Worm (Caenorhabditis elegans) whole organism, young adult: Measurements from ENCODE around the gene Y38C1BA.4.
A peak's percentile ranks its signal among the peaks of the same experiment; 100 is the strongest.

Experiments used
- K11D2.4 ChIP-seq: fragments of 200-800 bp; sonication (Bioruptor generic); IDR thresholded peaks from 2 replicates; pipeline ENCODE4 v1.3.6; 2022; ENCODE audit warnings: missing genetic modification reagents, missing genetic modification characterization, missing compliant biosample characterization
- Y53G8AR.9 ChIP-seq: fragments of 200-800 bp; sonication (Bioruptor generic); conservative IDR thresholded peaks from 2 replicates; pipeline ENCODE4 v1.3.6; 2022; ENCODE audit warnings: missing genetic modification reagents, missing genetic modification characterization, missing compliant biosample characterization
- atf-7 ChIP-seq: sonication (generic microtip); optimal IDR thresholded peaks from 2 replicates; lab custom pipeline; 2017; ENCODE audit warnings: mild to moderate bottlenecking, missing genetic modification characterization, missing compliant biosample characterization
- athp-1 ChIP-seq: sonication (generic microtip); optimal IDR thresholded peaks from 2 replicates; lab custom pipeline; 2017; ENCODE audit warnings: mild to moderate bottlenecking, missing genetic modification characterization, missing compliant biosample characterization
- ceh-40 ChIP-seq: fragments of 200-800 bp; sonication (Bioruptor generic); IDR thresholded peaks from 2 replicates; pipeline ENCODE4 v1.3.6; 2022; ENCODE audit warnings: missing genetic modification characterization, missing compliant biosample characterization
- die-1 ChIP-seq: sonication (generic microtip); optimal IDR thresholded peaks from 2 replicates; lab custom pipeline; 2016; ENCODE audit warnings: missing genotype, mild to moderate bottlenecking, missing genetic modification characterization, missing compliant biosample characterization
- efl-1 ChIP-seq: fragments of 150-350 bp; optimal IDR thresholded peaks from 2 replicates; lab custom pipeline; 2014; ENCODE audit warnings: missing biosample characterization, missing genetic modification reagents, missing genetic modification characterization
- egl-18 ChIP-seq: fragments of 200-800 bp; sonication (Bioruptor generic); IDR thresholded peaks from 2 replicates; pipeline ENCODE4 v1.3.6; 2022; ENCODE audit warnings: missing genetic modification reagents, missing genetic modification characterization, missing compliant biosample characterization
- egl-44 ChIP-seq: fragments of 200-800 bp; sonication (Bioruptor generic); IDR thresholded peaks from 2 replicates; pipeline ENCODE4 v1.3.6; 2022; ENCODE audit warnings: missing genetic modification reagents, missing genetic modification characterization, missing compliant biosample characterization
- fkh-3 ChIP-seq: sonication (generic microtip); optimal IDR thresholded peaks from 2 replicates; lab custom pipeline; 2016; ENCODE audit warnings: mild to moderate bottlenecking, missing genetic modification characterization, missing compliant biosample characterization
- him-1 ChIP-seq: sonication (generic microtip); optimal IDR thresholded peaks from 2 replicates; lab custom pipeline; 2016; ENCODE audit warnings: missing genotype, missing genetic modification reagents, missing genetic modification characterization, missing compliant biosample characterization
- hlh-12 ChIP-seq: sonication (generic microtip); optimal IDR thresholded peaks from 2 replicates; lab custom pipeline; 2016; ENCODE audit warnings: missing genetic modification characterization, missing compliant biosample characterization
- let-607 ChIP-seq, 2 experiments: fragments of 200-800 bp in 1 of 2; sonication (Bioruptor generic) in 1 of 2; sonication (generic microtip) in 1 of 2; optimal IDR thresholded peaks; 2 replicates each; lab custom pipeline; 2016 to 2018; ENCODE audit warnings: mild to moderate bottlenecking in 2 of 2, missing compliant biosample characterization in 2 of 2, missing genetic modification characterization in 2 of 2, moderate library complexity in 2 of 2, missing genotype in 1 of 2
- lin-35 ChIP-seq, 3 experiments: fragments of 150-350 bp in 2 of 3; sonication (generic microtip) in 1 of 3; optimal IDR thresholded peaks; 2 replicates each; lab custom pipeline; 2014 to 2018; ENCODE audit warnings: missing biosample characterization in 3 of 3, missing genetic modification characterization in 3 of 3, missing genetic modification reagents in 3 of 3
- nhr-179 ChIP-seq: sonication (generic microtip); optimal IDR thresholded peaks from 2 replicates; lab custom pipeline; 2016; ENCODE audit warnings: mild to moderate bottlenecking, missing genetic modification characterization, missing compliant biosample characterization
- nhr-80 ChIP-seq: sonication (generic microtip); optimal IDR thresholded peaks from 2 replicates; lab custom pipeline; 2016; ENCODE audit warnings: missing genetic modification characterization, missing compliant biosample characterization
- nhr-90 ChIP-seq: sonication (generic microtip); optimal IDR thresholded peaks from 2 replicates; lab custom pipeline; 2016; ENCODE audit warnings: missing genotype, mild to moderate bottlenecking, missing genetic modification characterization, missing compliant biosample characterization
- repo-1 ChIP-seq: sonication (generic microtip); optimal IDR thresholded peaks from 2 replicates; lab custom pipeline; 2017; ENCODE audit warnings: mild to moderate bottlenecking, missing genetic modification characterization, missing compliant biosample characterization
- sdz-38 ChIP-seq: sonication (generic microtip); optimal IDR thresholded peaks from 2 replicates; lab custom pipeline; 2016; ENCODE audit warnings: missing genotype, missing genetic modification characterization, missing compliant biosample characterization
- snpc-1.1 ChIP-seq: sonication (generic microtip); optimal IDR thresholded peaks from 2 replicates; lab custom pipeline; 2017; ENCODE audit warnings: missing genetic modification characterization, mild to moderate bottlenecking, missing compliant biosample characterization, antibody characterized with exemption, moderate library complexity, missing genotype, missing genetic modification reagents; ENCODE audit not compliant: insufficient read depth
- unc-130 ChIP-seq: sonication (generic microtip); optimal IDR thresholded peaks from 2 replicates; lab custom pipeline; 2016; ENCODE audit warnings: missing genetic modification reagents, missing genetic modification characterization, missing compliant biosample characterization
- ztf-28 ChIP-seq: fragments of 200-800 bp; sonication (Bioruptor generic); IDR thresholded peaks from 2 replicates; pipeline ENCODE4 v1.3.6; 2022; ENCODE audit warnings: missing genetic modification reagents, missing genetic modification characterization, missing compliant biosample characterization
- ztf-3 ChIP-seq: fragments of 200-800 bp; sonication (Bioruptor generic); optimal IDR thresholded peaks from 2 replicates; lab custom pipeline; 2018; ENCODE audit warnings: mild to moderate bottlenecking, missing genetic modification characterization, missing compliant biosample characterization

Y38C1BA.4 gene

DNA sequence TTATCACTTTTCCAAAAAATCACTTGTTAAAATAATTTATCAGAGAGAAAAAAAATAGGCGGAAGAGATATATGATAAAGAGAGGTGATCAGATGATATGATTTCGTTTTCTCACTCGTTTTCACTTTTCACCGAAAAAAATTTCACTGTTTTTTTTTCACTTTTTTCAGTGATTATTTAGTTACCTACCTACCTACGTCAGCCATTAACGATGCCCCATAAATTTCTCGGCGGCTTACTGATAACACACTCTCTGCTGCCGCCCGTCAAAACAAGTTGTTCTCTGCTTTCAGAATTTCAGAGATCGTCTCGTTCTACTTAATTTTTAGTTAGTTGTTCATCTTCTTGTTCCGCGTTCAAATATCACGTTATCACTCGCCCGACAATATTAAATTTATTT, 45.2 kb downstream of the Y38C1BA.4 start:
- TF ChIP-seq lin-35 (GFP tag; optimal IDR thresholded peaks at IDR 0.05; lab: Kevin White, UChicago) = no peak
- peak; percentile 4 for TF ChIP-seq nhr-80 (tag; lab: Kevin White, UChicago)

DNA sequence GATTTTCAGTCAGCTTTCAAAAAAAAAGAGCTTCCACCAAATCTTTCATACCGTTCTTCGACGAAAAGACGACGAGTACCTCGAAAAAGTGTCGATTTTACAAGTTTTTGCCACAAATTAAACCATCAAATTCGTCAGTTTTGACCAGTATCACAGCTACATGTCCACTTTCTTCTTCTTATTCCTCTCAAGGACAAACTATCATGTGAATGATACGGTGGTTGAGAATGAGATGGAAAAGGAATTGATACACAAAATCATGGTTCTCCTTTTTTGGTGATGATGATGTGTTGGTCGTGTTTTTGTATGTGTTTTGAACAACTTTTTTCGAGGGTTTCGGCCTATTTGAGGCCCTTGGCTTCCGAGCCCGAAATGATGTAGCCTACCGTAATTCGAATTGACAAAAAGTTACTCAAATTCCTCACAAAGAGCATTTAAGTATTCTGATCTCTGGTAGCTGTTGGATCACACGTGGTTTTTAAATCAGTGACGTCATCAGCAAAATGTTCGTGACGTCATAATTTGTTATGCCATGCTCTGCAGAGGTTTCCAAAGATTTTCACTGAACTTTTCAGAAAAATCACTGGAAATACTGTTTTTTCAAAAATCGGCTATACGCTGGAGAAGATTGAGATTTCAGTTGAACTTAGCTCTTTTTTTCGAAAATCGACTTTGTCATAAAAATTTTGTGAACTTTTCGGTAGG, 46.4 kb downstream of the Y38C1BA.4 start:
- TF ChIP-seq egl-18 (GFP tag; lab: Robert Waterston, UW) (no peak), atf-7 (peak; percentile 65), ztf-3 (no peak)
- TF ChIP-seq, all 124 proteins: peak for 1

DNA sequence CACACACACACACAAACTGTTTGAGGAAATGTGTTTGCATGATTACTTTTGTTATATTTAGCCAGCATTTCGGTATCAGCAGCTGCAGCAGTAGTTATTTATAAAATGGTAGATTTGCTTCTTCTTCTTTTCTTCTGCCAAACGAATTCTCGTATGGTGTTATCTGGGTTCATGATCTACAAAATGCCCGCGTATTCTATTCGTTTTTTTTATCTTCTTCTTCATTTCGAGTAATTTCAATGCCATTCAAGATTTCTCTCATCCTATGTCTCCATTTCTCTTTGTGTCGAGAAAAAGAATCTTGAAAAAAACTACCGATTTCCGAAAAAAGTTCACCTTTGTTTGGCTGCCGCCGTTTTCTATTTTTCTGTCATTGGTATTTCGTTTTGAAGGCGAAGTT, 47.3 kb downstream of the Y38C1BA.4 start:
- TF ChIP-seq sdz-38 (tag; lab: Kevin White, UChicago) (no peak), efl-1 (GFP tag; lab: Kevin White, UChicago) (no peak), athp-1 (no peak), nhr-179 (no peak), ztf-28 (GFP tag; lab: Robert Waterston, UW) (no peak), K11D2.4 (no peak), repo-1 (tag; lab: Kevin White, UChicago) (no peak), snpc-1.1 (tag; lab: Kevin White, UChicago) (no peak), unc-130 (GFP tag; lab: Kevin White, UChicago) (no peak), hlh-12 (tag; lab: Kevin White, UChicago) (no peak), fkh-3 (tag; lab: Kevin White, UChicago) (no peak), him-1 (tag; lab: Kevin White, UChicago) (no peak), Y53G8AR.9 (no peak), nhr-90 (tag; lab: Kevin White, UChicago) (no peak), die-1 (tag; lab: Kevin White, UChicago) (no peak), egl-44 (GFP tag; lab: Robert Waterston, UW) (no peak), let-607 (tag; optimal IDR thresholded peaks at IDR 0.05; lab: Kevin White, UChicago) (no peak), ceh-40 (GFP tag; lab: Robert Waterston, UW) (no peak)
